Worm (Caenorhabditis elegans) whole organism, L1 larva: ENCODE results near the gene nhr-126.

ENCODE experiments used
- ceh-82 ChIP-seq, 3 experiments: fragments of 150-350 bp in 1 of 3; sonication (generic microtip) in 2 of 3; optimal IDR thresholded peaks; 2 replicates each; lab custom pipeline; 2014 to 2017; ENCODE audit warnings: missing biosample characterization in 3 of 3, missing genetic modification characterization in 3 of 3
- fkh-10 ChIP-seq: sonication (generic microtip); optimal IDR thresholded peaks from 2 replicates; lab custom pipeline; 2017; ENCODE audit warnings: missing biosample characterization, missing genetic modification reagents, missing genetic modification characterization
- lin-13 ChIP-seq: fragments of 150-350 bp; optimal IDR thresholded peaks from 2 replicates; lab custom pipeline; 2014; ENCODE audit warnings: missing biosample characterization, missing genetic modification reagents, missing genetic modification characterization
- tlp-1 ChIP-seq: fragments of 150-350 bp; optimal IDR thresholded peaks from 2 replicates; lab custom pipeline; 2014; ENCODE audit warnings: missing biosample characterization, missing genetic modification characterization

ce11 chrV:2225130-2225529 lies 3.8 kb upstream of the nhr-126 start, which contains the start of gene nhr-103:
- TF ChIP-seq ceh-82 (tag; optimal IDR thresholded peaks at IDR 0.05; lab: Kevin White, UChicago) (no peak), tlp-1 (tag; lab: Kevin White, UChicago) (no peak), fkh-10 (GFP tag; lab: Kevin White, UChicago) (no peak), lin-13 (GFP tag; lab: Kevin White, UChicago) (no peak)
